Worm (Caenorhabditis elegans): ENCODE data around the gene Y53F4B.7.

- TF ChIP-seq T22C8.4 (GFP tag; IDR thresholded peaks at IDR 0.05) (no peak), tab-1 (GFP tag; IDR thresholded peaks at IDR 0.05) (no peak), flt-1 (GFP tag; IDR thresholded peaks at IDR 0.05) (no peak), klf-2 (GFP tag; conservative IDR thresholded peaks at IDR 0.05) (no peak), ztf-23 (GFP tag; IDR thresholded peaks at IDR 0.05) (no peak), ztf-29 (GFP tag; IDR thresholded peaks at IDR 0.05) (no peak)
Measured at ce11 chrII:14964008-14964407, 28.7 kb upstream of the Y53F4B.7 start, which contains the start of gene elo-9.
